Worm (Caenorhabditis elegans): ENCODE measurements around the gene such-1.

DNA sequence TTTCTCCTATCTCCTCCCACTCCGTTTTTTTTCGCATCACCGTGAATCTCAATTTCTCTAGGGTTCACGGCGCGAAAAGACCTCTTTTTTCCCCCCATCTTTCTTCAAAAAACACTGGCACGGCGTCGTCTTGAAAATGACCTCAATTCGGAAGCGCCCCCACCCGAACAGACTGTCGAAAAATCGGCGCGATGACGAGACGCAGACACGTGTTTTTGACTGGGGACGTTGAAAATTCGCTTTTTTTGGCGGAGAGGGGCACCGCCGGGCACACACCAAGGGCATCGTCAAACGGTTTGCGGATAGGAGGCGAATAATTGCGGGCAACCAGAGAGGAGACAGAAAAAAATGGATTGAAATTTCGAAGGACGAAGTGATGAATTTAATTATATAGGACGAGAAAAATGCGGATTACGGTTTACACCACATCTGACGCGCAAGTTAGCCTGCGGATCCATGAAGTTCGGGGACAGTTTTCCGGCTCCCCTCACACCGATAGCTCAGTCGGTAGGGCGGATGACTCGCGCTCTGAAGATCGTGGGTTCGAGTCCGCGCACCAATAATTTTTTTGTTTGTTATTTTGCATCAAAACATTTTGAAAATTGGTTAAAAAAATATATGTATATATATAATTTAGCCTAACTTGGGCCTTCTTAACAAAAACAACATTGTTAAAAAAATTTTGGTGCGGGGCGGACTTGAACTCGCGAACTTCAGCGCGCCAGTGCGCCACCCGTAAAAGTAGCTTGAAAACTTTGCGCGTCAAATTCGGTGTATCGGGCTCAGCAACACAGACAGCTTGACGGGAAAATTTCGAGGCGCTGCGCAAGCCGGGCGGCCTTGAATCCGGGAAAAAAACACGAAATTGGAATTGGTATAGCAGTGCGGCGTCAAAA, 44.8 kb downstream of the such-1 start:
- TF ChIP-seq egl-27 (tag; optimal IDR thresholded peaks at IDR 0.05) (no peak), mef-2 (tag; optimal IDR thresholded peaks at IDR 0.05) (no peak), ces-1 (GFP tag; optimal IDR thresholded peaks at IDR 0.05) (no peak), nhr-71 (tag; optimal IDR thresholded peaks at IDR 0.05) (no peak), blmp-1 (tag; optimal IDR thresholded peaks at IDR 0.05) (peak; percentile 87), lin-14 (GFP tag; optimal IDR thresholded peaks at IDR 0.05) (peak; percentile 60)

Data from whole organism, L1 larva.